Worm (Caenorhabditis elegans): Measurements from ENCODE around the gene srab-18.

Gene srab-18

DNA sequence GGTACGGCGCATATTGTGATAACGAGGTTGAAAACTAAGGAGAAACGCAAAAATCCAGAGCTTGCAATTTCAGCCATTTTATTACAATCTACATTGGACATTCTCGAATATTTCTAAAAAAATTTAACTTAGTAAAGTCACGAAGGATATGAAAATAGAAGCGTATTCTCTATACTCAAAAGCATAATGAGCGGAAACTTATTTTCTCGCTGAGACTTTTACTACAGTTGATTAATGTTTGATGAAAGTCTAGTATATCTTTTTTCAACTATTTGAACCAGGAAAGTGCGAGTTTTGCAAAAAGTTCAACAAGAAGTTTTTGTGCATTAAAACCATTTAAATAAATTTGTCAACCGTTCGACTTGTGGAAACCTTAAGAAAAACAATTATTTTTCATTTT lies at the start of gene srab-18:
srab-18 (minus strand) TSS at position 101 of the 400 bp plus-strand sequence.
- TF ChIP-seq daf-12 (tag; optimal IDR thresholded peaks at IDR 0.05) (no peak), ztf-11 (tag; optimal IDR thresholded peaks at IDR 0.05) (no peak), nhr-67 (tag; optimal IDR thresholded peaks at IDR 0.05) (no peak), elt-2 (tag; optimal IDR thresholded peaks at IDR 0.05) (no peak), egl-5 (tag; optimal IDR thresholded peaks at IDR 0.05) (no peak), ceh-28 (tag; optimal IDR thresholded peaks at IDR 0.05) (no peak), ztf-4 (tag; optimal IDR thresholded peaks at IDR 0.05) (no peak), nhr-11 (tag; optimal IDR thresholded peaks at IDR 0.05) (no peak), ceh-9 (tag; optimal IDR thresholded peaks at IDR 0.05) (no peak), unc-62 (GFP tag; optimal IDR thresholded peaks at IDR 0.05) (no peak), mml-1 (tag; optimal IDR thresholded peaks at IDR 0.05) (no peak), mdl-1 (tag; optimal IDR thresholded peaks at IDR 0.05) (no peak), aly-2 (tag; optimal IDR thresholded peaks at IDR 0.05) (no peak), nhr-23 (tag; optimal IDR thresholded peaks at IDR 0.05) (no peak), eor-1 (tag; optimal IDR thresholded peaks at IDR 0.05) (no peak), egl-27 (tag; optimal IDR thresholded peaks at IDR 0.05) (no peak)

ce11 chrV:9918410-9918809 lies 47.2 kb upstream of the srab-18 start, which contains the start of gene C50H2.5:
C50H2.5 (plus strand) TSS chrV:9918710.
- TF ChIP-seq ztf-4 (tag; optimal IDR thresholded peaks at IDR 0.05) (no peak), elt-1 (tag; optimal IDR thresholded peaks at IDR 0.05) (no peak), hmg-11 (tag; optimal IDR thresholded peaks at IDR 0.05) (no peak), eor-1 (tag; optimal IDR thresholded peaks at IDR 0.05) (no peak), mdl-1 (tag; optimal IDR thresholded peaks at IDR 0.05) (no peak), elt-3 (tag; optimal IDR thresholded peaks at IDR 0.05) (no peak), elt-2 (tag; optimal IDR thresholded peaks at IDR 0.05) (no peak), lin-39 (tag; optimal IDR thresholded peaks at IDR 0.05) (no peak), aly-2 (tag; optimal IDR thresholded peaks at IDR 0.05) (no peak), snpc-4 (tag; optimal IDR thresholded peaks at IDR 0.05) (no peak), skn-1 (tag; optimal IDR thresholded peaks at IDR 0.05) (no peak), unc-39 (tag; optimal IDR thresholded peaks at IDR 0.05) (no peak), ceh-16 (tag; optimal IDR thresholded peaks at IDR 0.05) (no peak)

- TF ChIP-seq mml-1 (tag; optimal IDR thresholded peaks at IDR 0.05), result no peak
- TF ChIP-seq skn-1 (tag; optimal IDR thresholded peaks at IDR 0.05), result no peak
- no peak for TF ChIP-seq ceh-82 (tag; optimal IDR thresholded peaks at IDR 0.05)
- no peak for TF ChIP-seq nhr-12 (tag; optimal IDR thresholded peaks at IDR 0.05)
- TF ChIP-seq ceh-16 (tag; optimal IDR thresholded peaks at IDR 0.05), result no peak
- no peak for TF ChIP-seq eor-1 (tag; optimal IDR thresholded peaks at IDR 0.05)
Measured at ce11 chrV:9916665-9917064, 45.4 kb upstream of the srab-18 start, which contains the start of gene C50H2.4. C50H2.4 (plus strand) TSS chrV:9916965.

- TF ChIP-seq jun-1 (tag; optimal IDR thresholded peaks at IDR 0.05), result no peak
- TF ChIP-seq lin-39 (tag; optimal IDR thresholded peaks at IDR 0.05), result no peak
- TF ChIP-seq ZK546.5 (tag; optimal IDR thresholded peaks at IDR 0.05), result no peak
- no peak for TF ChIP-seq egl-27 (tag; optimal IDR thresholded peaks at IDR 0.05)
- TF ChIP-seq nhr-43 (tag; optimal IDR thresholded peaks at IDR 0.05; ENCODE audit: poor library complexity, severe bottlenecking), result no peak
- TF ChIP-seq R02D3.7 (tag; optimal IDR thresholded peaks at IDR 0.05), result no peak
- TF ChIP-seq mml-1 (tag; optimal IDR thresholded peaks at IDR 0.05), result no peak
- TF ChIP-seq tbx-2 (tag; optimal IDR thresholded peaks at IDR 0.05), result no peak
- TF ChIP-seq pha-4 (tag; optimal IDR thresholded peaks at IDR 0.05), result no peak
- TF ChIP-seq nfya-1 (tag; optimal IDR thresholded peaks at IDR 0.05; ENCODE audit: insufficient read depth), result no peak
- no peak for TF ChIP-seq ceh-16 (tag; optimal IDR thresholded peaks at IDR 0.05)
- TF ChIP-seq unc-62 (GFP tag; optimal IDR thresholded peaks at IDR 0.05), result no peak
Measured at ce11 chrV:9915021-9915420, 43.8 kb upstream of the srab-18 start, which contains the start of gene mec-9. mec-9 (minus strand) TSS chrV:9915121.

ce11 chrV:9913863-9914262 lies 42.6 kb upstream of the srab-18 start, which contains the start of gene fipr-10:
fipr-10 (plus strand) TSS chrV:9914163.
- TF ChIP-seq nhr-67 (tag; optimal IDR thresholded peaks at IDR 0.05), result no peak
- TF ChIP-seq ama-1 (optimal IDR thresholded peaks at IDR 0.05), result no peak
- TF ChIP-seq pqm-1 (tag; optimal IDR thresholded peaks at IDR 0.05), result no peak
- no peak for TF ChIP-seq nhr-77 (tag; optimal IDR thresholded peaks at IDR 0.05)
- no peak for TF ChIP-seq ztf-4 (tag; optimal IDR thresholded peaks at IDR 0.05)
- no peak for TF ChIP-seq ceh-9 (tag; optimal IDR thresholded peaks at IDR 0.05)
- no peak for TF ChIP-seq egl-5 (tag; optimal IDR thresholded peaks at IDR 0.05)
- TF ChIP-seq nhr-28 (tag; optimal IDR thresholded peaks at IDR 0.05), result no peak
- TF ChIP-seq eor-1 (tag; optimal IDR thresholded peaks at IDR 0.05), result no peak
- TF ChIP-seq lin-39 (tag; optimal IDR thresholded peaks at IDR 0.05), result no peak
- no peak for TF ChIP-seq snpc-4 (tag; optimal IDR thresholded peaks at IDR 0.05)
- TF ChIP-seq ceh-16 (tag; optimal IDR thresholded peaks at IDR 0.05), result no peak
- TF ChIP-seq lin-15B (tag; optimal IDR thresholded peaks at IDR 0.05), result no peak
- no peak for TF ChIP-seq elt-2 (tag; optimal IDR thresholded peaks at IDR 0.05)
- no peak for TF ChIP-seq mdl-1 (tag; optimal IDR thresholded peaks at IDR 0.05)
- TF ChIP-seq ztf-11 (tag; optimal IDR thresholded peaks at IDR 0.05), result no peak
- no peak for TF ChIP-seq nhr-23 (tag; optimal IDR thresholded peaks at IDR 0.05)
- TF ChIP-seq sea-2 (GFP tag; optimal IDR thresholded peaks at IDR 0.05), result no peak
- no peak for TF ChIP-seq skn-1 (tag; optimal IDR thresholded peaks at IDR 0.05)
- no peak for TF ChIP-seq jun-1 (tag; optimal IDR thresholded peaks at IDR 0.05)
